Fruit fly (Drosophila melanogaster) whole organism, wandering third instar larva: ENCODE results near the gene CG34291.

Experiments used
- CG32264 ChIP-seq: fragments of 200-800 bp; sonication (Bioruptor generic); optimal IDR thresholded peaks from 2 replicates; lab custom pipeline; 2016; ENCODE audit warnings: missing biosample characterization, missing genetic modification characterization
- CG9705 ChIP-seq: fragments of 200-800 bp; sonication (Bioruptor generic); optimal IDR thresholded peaks from 2 replicates; lab custom pipeline; 2018; ENCODE audit warnings: missing biosample characterization, mild to moderate bottlenecking, missing genetic modification characterization
- CrebA ChIP-seq: fragments of 200-800 bp; sonication (Bioruptor generic); optimal IDR thresholded peaks from 2 replicates; lab custom pipeline; 2016; ENCODE audit warnings: missing biosample characterization, mild to moderate bottlenecking, missing genetic modification characterization, borderline replicate concordance
- Dfd ChIP-seq: fragments of >200 bp; optimal IDR thresholded peaks from 2 replicates; lab custom pipeline; 2017; ENCODE audit warnings: missing biosample characterization, missing genetic modification characterization
- Dif ChIP-seq: fragments of 200-275, 200-300 bp; sonication (Bioruptor generic); optimal IDR thresholded peaks from 2 replicates; lab custom pipeline; 2018; ENCODE audit warnings: missing biosample characterization, missing genetic modification characterization; ENCODE audit not compliant: partially characterized antibody
- GATAd ChIP-seq: sonication (Bioruptor generic); optimal IDR thresholded peaks from 2 replicates; lab custom pipeline; 2016; ENCODE audit warnings: missing biosample characterization, missing genetic modification characterization
- HLH106 ChIP-seq: fragments of 200-800 bp; optimal IDR thresholded peaks from 3 replicates; lab custom pipeline; 2019; ENCODE audit warnings: missing biosample characterization, mild to moderate bottlenecking, missing genetic modification characterization, moderate library complexity
- Hnf4 ChIP-seq: fragments of 200-800 bp; sonication (Bioruptor generic); optimal IDR thresholded peaks from 2 replicates; lab custom pipeline; 2016; ENCODE audit warnings: missing biosample characterization, mild to moderate bottlenecking, missing genetic modification characterization
- Hr78 ChIP-seq: fragments of >200 bp; optimal IDR thresholded peaks from 2 replicates; lab custom pipeline; 2017; ENCODE audit warnings: missing biosample characterization, missing genetic modification characterization
- Hr83 ChIP-seq: fragments of 200-300 bp; sonication (Bioruptor generic); optimal IDR thresholded peaks from 2 replicates; lab custom pipeline; 2016; ENCODE audit warnings: missing biosample characterization, mild to moderate bottlenecking, missing genetic modification characterization, moderate library complexity; ENCODE audit not compliant: poor library complexity, severe bottlenecking
- Jra ChIP-seq: sonication (Bioruptor generic); optimal IDR thresholded peaks from 2 replicates; lab custom pipeline; 2016; ENCODE audit warnings: missing biosample characterization, missing genetic modification characterization
- Myc ChIP-seq: fragments of >200 bp; optimal IDR thresholded peaks from 2 replicates; lab custom pipeline; 2017
- N ChIP-seq: fragments of >200 bp; optimal IDR thresholded peaks from 2 replicates; lab custom pipeline; 2018; ENCODE audit warnings: missing biosample characterization, missing external identifiers, missing genetic modification characterization
- OdsH ChIP-seq: fragments of 200-800 bp; sonication (Bioruptor generic); optimal IDR thresholded peaks from 2 replicates; lab custom pipeline; 2016; ENCODE audit warnings: missing biosample characterization, mild to moderate bottlenecking, missing genetic modification characterization
- Rel ChIP-seq, 2 experiments: fragments of 200-800 bp; sonication (Bioruptor generic) in 1 of 2; optimal IDR thresholded peaks; 2 replicates in 1 of 2; 3 replicates in 1 of 2; lab custom pipeline; 2016 to 2019; ENCODE audit warnings: mild to moderate bottlenecking in 2 of 2, missing biosample characterization in 2 of 2, missing genetic modification characterization in 2 of 2, moderate library complexity in 1 of 2
- Sp1 ChIP-seq: fragments of 200-800 bp; sonication (Bioruptor generic); optimal IDR thresholded peaks from 3 replicates; lab custom pipeline; 2019; ENCODE audit warnings: missing biosample characterization, mild to moderate bottlenecking, missing genetic modification characterization, moderate library complexity
- Vsx2 ChIP-seq: fragments of 200-300, 225-300 bp; sonication (Bioruptor generic); optimal IDR thresholded peaks from 2 replicates; lab custom pipeline; 2018; ENCODE audit warnings: missing biosample characterization, missing genetic modification characterization; ENCODE audit not compliant: partially characterized antibody
- br ChIP-seq: fragments of 200-800 bp; sonication (Bioruptor generic); optimal IDR thresholded peaks from 2 replicates; lab custom pipeline; 2016; ENCODE audit warnings: missing biosample characterization, missing genetic modification characterization
- brk ChIP-seq: fragments of 200-800 bp; sonication (Bioruptor generic); optimal IDR thresholded peaks from 2 replicates; lab custom pipeline; 2016; ENCODE audit warnings: missing biosample characterization, mild to moderate bottlenecking, missing genetic modification characterization
- dl ChIP-seq, 2 experiments: fragments of 175-275, 200-275 bp in 1 of 2; fragments of 200-275 bp in 1 of 2; sonication (Bioruptor generic); optimal IDR thresholded peaks; lab custom pipeline; 2018; ENCODE audit warnings: mild to moderate bottlenecking in 2 of 2, missing biosample characterization in 2 of 2, missing genetic modification characterization in 2 of 2, moderate library complexity in 2 of 2; ENCODE audit not compliant: partially characterized antibody in 2 of 2, insufficient read depth in 1 of 2
- dmrt93B ChIP-seq: fragments of 200-800 bp; sonication (Bioruptor generic); optimal IDR thresholded peaks from 2 replicates; lab custom pipeline; 2018; ENCODE audit warnings: missing biosample characterization, mild to moderate bottlenecking, missing genetic modification characterization
- dsf ChIP-seq: sonication (Bioruptor generic); optimal IDR thresholded peaks from 2 replicates; lab custom pipeline; 2016; ENCODE audit warnings: missing biosample characterization, missing genetic modification characterization, borderline replicate concordance
- ey ChIP-seq: fragments of 200-800 bp; sonication (Bioruptor generic); optimal IDR thresholded peaks from 2 replicates; lab custom pipeline; 2016; ENCODE audit warnings: missing biosample characterization, missing genetic modification characterization
- foxo ChIP-seq, 2 experiments: fragments of 200-800 bp; sonication (Bioruptor generic); optimal IDR thresholded peaks; 2 replicates in 1 of 2; 3 replicates in 1 of 2; lab custom pipeline; 2016 to 2017; ENCODE audit warnings: missing biosample characterization in 2 of 2, missing genetic modification characterization in 2 of 2
- fru ChIP-seq: fragments of 200-800 bp; sonication (Bioruptor generic); optimal IDR thresholded peaks from 3 replicates; lab custom pipeline; 2016; ENCODE audit warnings: missing biosample characterization, mild to moderate bottlenecking, missing genetic modification characterization
- h ChIP-seq: fragments of 200-800 bp; sonication (Bioruptor generic); optimal IDR thresholded peaks from 3 replicates; lab custom pipeline; 2016; ENCODE audit warnings: missing biosample characterization, mild to moderate bottlenecking, missing genetic modification characterization
- jim ChIP-seq: fragments of 175-275, 200-325 bp; sonication (Bioruptor generic); optimal IDR thresholded peaks from 2 replicates; lab custom pipeline; 2016; ENCODE audit warnings: missing biosample characterization, mild to moderate bottlenecking, missing genetic modification characterization
- lola ChIP-seq: fragments of >200 bp; optimal IDR thresholded peaks from 2 replicates; lab custom pipeline; 2017; ENCODE audit warnings: missing biosample characterization, missing genetic modification characterization
- psq ChIP-seq: fragments of 200-800 bp; sonication (Bioruptor generic); optimal IDR thresholded peaks from 3 replicates; lab custom pipeline; 2017; ENCODE audit warnings: missing biosample characterization, mild to moderate bottlenecking, missing genetic modification characterization, moderate library complexity
- rgr ChIP-seq: fragments of 200-800 bp; sonication (Bioruptor generic); optimal IDR thresholded peaks from 3 replicates; lab custom pipeline; 2016; ENCODE audit warnings: missing biosample characterization, mild to moderate bottlenecking, missing genetic modification characterization
- sv ChIP-seq: fragments of 200-800 bp; sonication (Bioruptor generic); optimal IDR thresholded peaks from 3 replicates; lab custom pipeline; 2016; ENCODE audit warnings: missing biosample characterization, missing genetic modification characterization
- tai ChIP-seq: sonication (Bioruptor generic); optimal IDR thresholded peaks from 2 replicates; lab custom pipeline; 2016; ENCODE audit warnings: missing biosample characterization, missing genetic modification characterization
- usp ChIP-seq: fragments of >200 bp; optimal IDR thresholded peaks from 2 replicates; lab custom pipeline; 2017; ENCODE audit warnings: missing biosample characterization, missing genetic modification characterization
- woc ChIP-seq: sonication (Bioruptor generic); optimal IDR thresholded peaks from 2 replicates; lab custom pipeline; 2016; ENCODE audit warnings: missing biosample characterization, mild to moderate bottlenecking, missing genetic modification characterization

CG34291 gene

DNA sequence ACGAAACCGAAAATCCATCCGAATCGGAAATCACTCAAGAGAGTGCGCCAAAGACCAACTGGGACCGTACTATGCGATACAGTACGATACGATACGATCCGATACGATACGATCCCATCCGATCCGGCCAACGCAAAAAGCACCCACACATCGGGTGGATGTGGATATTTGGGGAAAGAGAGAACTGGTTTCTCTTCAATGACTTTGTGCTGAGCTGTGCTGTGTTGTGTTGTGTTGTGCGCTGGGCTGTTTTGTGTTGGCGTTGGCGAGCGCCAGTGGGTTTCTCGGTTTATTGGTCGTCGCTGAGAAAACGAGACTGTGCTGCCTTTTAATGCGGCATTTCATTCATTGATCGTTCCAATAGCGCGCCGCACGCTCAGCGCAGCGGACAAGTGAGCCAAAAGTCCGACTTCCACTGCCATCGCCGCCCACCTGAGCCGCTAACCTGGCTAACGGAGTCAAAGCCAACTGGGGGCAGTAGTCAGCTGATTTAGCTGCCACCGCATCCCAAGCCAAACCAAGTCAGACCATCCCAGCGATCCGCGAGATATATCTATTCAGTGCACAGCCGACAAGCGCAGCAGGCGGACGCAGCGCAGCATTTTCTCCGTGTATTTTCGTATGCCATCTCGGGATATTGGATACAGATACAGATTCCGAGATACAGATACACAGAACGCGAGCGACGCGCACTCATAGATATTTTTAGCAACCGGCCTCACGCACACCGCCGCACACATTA lies 15.0 kb upstream of the CG34291 start, which contains the start of gene tx:
Gene tx, plus strand, starts transcription at position 324 of the 742 bp plus-strand sequence.
- TF ChIP-seq Dif (GFP tag; lab: Kevin White, UChicago) (peak; percentile 82), jim (no peak), HLH106 (no peak), dl (GFP tag; optimal IDR thresholded peaks at IDR 0.05; lab: Kevin White, UChicago; ENCODE audit: insufficient read depth in 1 of 2, partially characterized antibody in 2 of 2) (peak in 1 of 2 experiments; percentile 45), Vsx2 (peak; percentile 72), brk (GFP tag; lab: Kevin White, UChicago) (peak; percentile 9), Hr78 (GFP tag; lab: Kevin White, UChicago) (no peak)
- TF ChIP-seq, all 38 proteins: peak for 4

DNA sequence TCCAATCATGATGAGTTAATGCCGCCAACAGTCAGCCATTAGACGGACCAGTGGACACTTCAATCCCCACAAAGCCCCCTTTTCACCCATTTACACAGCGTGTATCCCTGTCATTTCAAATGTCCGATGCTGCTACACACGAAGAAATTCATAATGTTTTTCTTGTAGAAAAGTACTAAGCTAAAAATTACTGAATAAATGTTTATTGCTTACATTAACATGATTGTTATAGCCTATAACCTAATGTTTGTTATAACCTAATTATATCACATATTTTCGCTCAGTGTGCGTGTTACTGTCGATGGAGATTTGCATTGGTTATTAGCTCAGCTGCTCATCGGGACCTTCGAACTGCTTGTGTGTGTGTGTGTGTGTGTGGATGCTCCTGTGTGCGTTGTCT lies 11.0 kb upstream of the CG34291 start:
- TF ChIP-seq fru (peak; percentile 70), N (GFP tag; lab: Kevin White, UChicago) (no peak), br (peak; percentile 29), dl (GFP tag; optimal IDR thresholded peaks at IDR 0.05; lab: Kevin White, UChicago; ENCODE audit: insufficient read depth in 1 of 2, partially characterized antibody in 2 of 2) (no peak), Hr83 (no peak), foxo (GFP tag; optimal IDR thresholded peaks at IDR 0.05; lab: Kevin White, UChicago) (peak in 1 of 2 experiments; percentile 63), Myc (lab: Kevin White, UChicago) (no peak), psq (no peak), brk (GFP tag; lab: Kevin White, UChicago) (peak; percentile 45), usp (GFP tag; lab: Kevin White, UChicago) (no peak), OdsH (GFP tag; lab: Kevin White, UChicago) (peak; percentile 59), lola (GFP tag; lab: Kevin White, UChicago) (no peak), Sp1 (GFP tag; lab: Kevin White, UChicago) (peak; percentile 33), Dif (GFP tag; lab: Kevin White, UChicago) (no peak), woc (GFP tag; lab: Kevin White, UChicago) (no peak), HLH106 (peak; percentile 60), Hnf4 (peak; percentile 45), ey (peak; percentile 60), sv (GFP tag; lab: Kevin White, UChicago) (peak; percentile 1), h (GFP tag; lab: Kevin White, UChicago) (peak; percentile 68), rgr (GFP tag; lab: Kevin White, UChicago) (peak; percentile 61)

DNA sequence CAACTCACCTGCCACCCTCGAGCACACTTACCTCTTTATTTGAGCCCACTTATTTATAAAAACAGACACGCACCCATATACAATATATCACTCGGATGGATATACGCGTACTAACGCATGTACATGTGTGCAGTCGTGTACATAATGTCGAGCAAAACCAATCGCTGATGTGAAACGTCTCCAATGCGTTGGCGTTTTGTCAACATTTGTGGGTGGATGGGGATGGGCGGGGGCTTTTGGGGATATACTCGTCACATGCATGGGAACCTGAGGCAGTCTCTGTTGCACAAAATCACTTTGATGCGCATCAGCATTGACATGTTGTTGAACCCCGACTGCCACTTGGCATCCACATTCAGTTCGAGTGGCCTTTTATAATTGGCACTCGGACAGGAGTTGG lies 10.4 kb upstream of the CG34291 start:
- TF ChIP-seq CG32264 (GFP tag; lab: Kevin White, UChicago) (no peak), h (GFP tag; lab: Kevin White, UChicago) (no peak), psq (no peak), Hr83 (no peak), dmrt93B (GFP tag; lab: Kevin White, UChicago) (no peak), usp (GFP tag; lab: Kevin White, UChicago) (no peak), Vsx2 (no peak), tai (GFP tag; lab: Kevin White, UChicago) (no peak), Jra (no peak), woc (GFP tag; lab: Kevin White, UChicago) (no peak), fru (no peak), CG9705 (GFP tag; lab: Kevin White, UChicago) (no peak), lola (GFP tag; lab: Kevin White, UChicago) (no peak), Rel (GFP tag; optimal IDR thresholded peaks at IDR 0.05; lab: Kevin White, UChicago) (no peak), Rel (tag; optimal IDR thresholded peaks at IDR 0.05; lab: Kevin White, UChicago) (no peak), CrebA (GFP tag; lab: Kevin White, UChicago) (no peak), dsf (GFP tag; lab: Kevin White, UChicago) (no peak)

DNA sequence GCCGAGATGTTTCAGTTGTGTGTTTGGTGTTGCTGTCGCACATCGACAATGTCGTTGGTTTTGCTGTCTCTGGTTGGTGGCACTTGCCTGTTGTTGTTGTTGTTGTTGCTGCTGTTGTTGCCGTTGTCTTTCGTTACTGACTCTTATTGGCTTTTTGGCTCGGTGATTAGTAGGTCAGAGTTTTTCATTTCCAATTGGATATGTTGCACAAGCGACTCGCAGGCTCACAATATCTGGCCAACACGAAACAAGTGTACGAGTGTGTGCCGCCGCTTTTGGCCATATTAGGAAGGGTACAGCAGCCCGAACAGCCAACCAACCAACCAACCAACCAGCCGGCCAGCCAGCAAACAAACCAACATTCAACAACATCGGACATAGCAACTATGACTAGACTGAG lies 8.2 kb upstream of the CG34291 start:
- TF ChIP-seq lola (GFP tag; lab: Kevin White, UChicago), result no peak
- TF ChIP-seq OdsH (GFP tag; lab: Kevin White, UChicago), result no peak
- no peak for TF ChIP-seq Jra
- no peak for TF ChIP-seq N (GFP tag; lab: Kevin White, UChicago)
- TF ChIP-seq ey, result no peak
- no peak for TF ChIP-seq h (GFP tag; lab: Kevin White, UChicago)
- TF ChIP-seq GATAd (GFP tag; lab: Kevin White, UChicago), result no peak
- TF ChIP-seq CG32264 (GFP tag; lab: Kevin White, UChicago), result no peak
- no peak for TF ChIP-seq Dfd (GFP tag; lab: Kevin White, UChicago)
- no peak for TF ChIP-seq rgr (GFP tag; lab: Kevin White, UChicago)
- no peak for TF ChIP-seq Hr78 (GFP tag; lab: Kevin White, UChicago)
- no peak for TF ChIP-seq Dif (GFP tag; lab: Kevin White, UChicago)
- no peak for TF ChIP-seq HLH106
- TF ChIP-seq brk (GFP tag; lab: Kevin White, UChicago), result no peak
- no peak for TF ChIP-seq psq
- TF ChIP-seq br, result no peak
- no peak for TF ChIP-seq dmrt93B (GFP tag; lab: Kevin White, UChicago)
- TF ChIP-seq jim, result no peak
- TF ChIP-seq foxo (GFP tag; optimal IDR thresholded peaks at IDR 0.05; lab: Kevin White, UChicago), result no peak
- TF ChIP-seq, all 38 proteins: peak for 0
